Worm (Caenorhabditis elegans) whole organism, mixed stage, embryonic: ENCODE measurements around the gene Y76B12C.4.

Experiments
- ces-1 ChIP-seq: fragments of 150-350 bp; optimal IDR thresholded peaks from 2 replicates; lab custom pipeline; 2014; ENCODE audit warnings: missing biosample characterization, missing genetic modification reagents, missing genetic modification characterization
- elt-3 ChIP-seq: fragments of 150-350 bp; optimal IDR thresholded peaks from 2 replicates; lab custom pipeline; 2014; ENCODE audit warnings: missing biosample characterization, missing genetic modification characterization
- lin-13 ChIP-seq: fragments of 150-350 bp; optimal IDR thresholded peaks from 2 replicates; lab custom pipeline; 2014; ENCODE audit warnings: missing biosample characterization, missing genetic modification characterization
- lsy-2 ChIP-seq: fragments of 150-350 bp; optimal IDR thresholded peaks from 2 replicates; lab custom pipeline; 2014; ENCODE audit warnings: missing biosample characterization, missing genetic modification characterization
- nhr-12 ChIP-seq: fragments of 150-350 bp; optimal IDR thresholded peaks from 2 replicates; lab custom pipeline; 2014; ENCODE audit warnings: missing biosample characterization, missing genetic modification characterization
- nhr-237 ChIP-seq: fragments of 150-350 bp; optimal IDR thresholded peaks from 2 replicates; lab custom pipeline; 2014; ENCODE audit warnings: missing biosample characterization, missing genetic modification characterization
- nhr-76 ChIP-seq: sonication (generic microtip); optimal IDR thresholded peaks from 2 replicates; lab custom pipeline; 2017; ENCODE audit warnings: missing biosample characterization, missing genetic modification characterization
- pha-4 ChIP-seq: fragments of 150-350 bp; optimal IDR thresholded peaks from 2 replicates; lab custom pipeline; 2018; ENCODE audit warnings: missing biosample characterization, missing genetic modification reagents, missing genetic modification characterization
- unc-39 ChIP-seq: fragments of 150-350 bp; optimal IDR thresholded peaks from 2 replicates; lab custom pipeline; 2014; ENCODE audit warnings: missing biosample characterization, missing genetic modification characterization
- unc-62 ChIP-seq: fragments of 150-350 bp; optimal IDR thresholded peaks from 2 replicates; lab custom pipeline; 2014; ENCODE audit warnings: missing biosample characterization, missing genetic modification reagents, missing genetic modification characterization

ce11 chrIV:1969353-1969752, 2.8 kb downstream of the Y76B12C.4 start, which contains the start of gene Y48A5A.3:
- TF ChIP-seq nhr-237 (tag; lab: Kevin White, UChicago): no peak
- no peak for TF ChIP-seq unc-39 (tag; lab: Kevin White, UChicago)
- TF ChIP-seq lsy-2 (tag; lab: Kevin White, UChicago): no peak
- no peak for TF ChIP-seq ces-1 (GFP tag; lab: Kevin White, UChicago)
- TF ChIP-seq pha-4: no peak
- TF ChIP-seq elt-3: no peak
- TF ChIP-seq nhr-76 (tag; lab: Kevin White, UChicago): no peak
- no peak for TF ChIP-seq unc-62 (GFP tag; lab: Kevin White, UChicago)
- TF ChIP-seq nhr-12 (tag; lab: Kevin White, UChicago): no peak
- no peak for TF ChIP-seq lin-13 (tag; lab: Kevin White, UChicago)
